Fruit fly (Drosophila melanogaster): Measurements from ENCODE around the gene CG1492.

- no peak for TF ChIP-seq CG12768 (GFP tag; optimal IDR thresholded peaks at IDR 0.05)
- no peak for TF ChIP-seq pad (GFP tag; optimal IDR thresholded peaks at IDR 0.05)
- no peak for TF ChIP-seq ovo (GFP tag; optimal IDR thresholded peaks at IDR 0.05)
- no peak for TF ChIP-seq bab1 (GFP tag; optimal IDR thresholded peaks at IDR 0.05)
- no peak for TF ChIP-seq CG7045 (GFP tag; optimal IDR thresholded peaks at IDR 0.05)
- TF ChIP-seq Mnt (GFP tag; optimal IDR thresholded peaks at IDR 0.05): no peak
- TF ChIP-seq CG33017 (tag; optimal IDR thresholded peaks at IDR 0.05): no peak
- no peak for TF ChIP-seq kay (GFP tag; ENCODE audit: borderline replicate concordance)
- no peak for TF ChIP-seq CG1620 (GFP tag; optimal IDR thresholded peaks at IDR 0.05)
- TF ChIP-seq cnc (optimal IDR thresholded peaks at IDR 0.05): no peak
- TF ChIP-seq cic (GFP tag; optimal IDR thresholded peaks at IDR 0.05): no peak
- TF ChIP-seq Crg-1 (GFP tag; optimal IDR thresholded peaks at IDR 0.05): no peak
- TF ChIP-seq CG14711 (tag; optimal IDR thresholded peaks at IDR 0.05): no peak
Measured at dm6 chrX:11983838-11984237, 28.2 kb downstream of the CG1492 start.
